Fruit fly (Drosophila melanogaster) whole organism, embryonic: Measurements from ENCODE around the gene CG8814.

Experiments used
- CG10274 ChIP-seq: fragments of 200-800 bp; sonication (Bioruptor generic); optimal IDR thresholded peaks from 3 replicates; lab custom pipeline; 2017; ENCODE audit warnings: missing biosample characterization, mild to moderate bottlenecking, missing genetic modification characterization
- CG10462 ChIP-seq: fragments of 200-800 bp; sonication (Bioruptor generic); optimal IDR thresholded peaks from 2 replicates; lab custom pipeline; 2016; ENCODE audit warnings: missing biosample characterization, missing genetic modification characterization
- CG10654 ChIP-seq: fragments of 200-800 bp; sonication (Bioruptor generic); optimal IDR thresholded peaks from 2 replicates; lab custom pipeline; 2016; ENCODE audit warnings: missing biosample characterization, missing genetic modification characterization
- CG11504 ChIP-seq: fragments of 200-800 bp; sonication (Bioruptor generic); optimal IDR thresholded peaks from 3 replicates; lab custom pipeline; 2019; ENCODE audit warnings: missing biosample characterization, mild to moderate bottlenecking, missing genetic modification characterization, moderate library complexity
- CG12219 ChIP-seq: fragments of 200-800 bp; sonication (Bioruptor generic); optimal IDR thresholded peaks from 3 replicates; lab custom pipeline; 2018; ENCODE audit warnings: missing biosample characterization, mild to moderate bottlenecking, missing genetic modification characterization
- CG13424 ChIP-seq: fragments of 200-800 bp; sonication (Bioruptor generic); optimal IDR thresholded peaks from 2 replicates; lab custom pipeline; 2019; ENCODE audit warnings: missing biosample characterization, mild to moderate bottlenecking, missing genetic modification characterization, moderate library complexity
- CG15269 ChIP-seq: fragments of 200-800 bp; sonication (Bioruptor generic); optimal IDR thresholded peaks from 2 replicates; lab custom pipeline; 2018; ENCODE audit warnings: missing biosample characterization, mild to moderate bottlenecking, missing genetic modification characterization, moderate library complexity
- CG17328 ChIP-seq: fragments of 200-800 bp; sonication (Bioruptor generic); IDR thresholded peaks from 2 replicates; pipeline ENCODE4 v1.3.6; 2022; ENCODE audit warnings: missing biosample characterization, missing genetic modification characterization
- CG17612 ChIP-seq: fragments of 200-800 bp; sonication (Bioruptor generic); IDR thresholded peaks from 2 replicates; pipeline ENCODE4 v1.3.6; 2022; ENCODE audit warnings: missing biosample characterization, missing genetic modification characterization
- CG1792 ChIP-seq: fragments of 200-800 bp; sonication (Bioruptor generic); optimal IDR thresholded peaks from 2 replicates; lab custom pipeline; 2016; ENCODE audit warnings: missing biosample characterization, missing genetic modification characterization
- CG18599 ChIP-seq: fragments of 200-800 bp; sonication (Bioruptor generic); optimal IDR thresholded peaks from 3 replicates; lab custom pipeline; 2017; ENCODE audit warnings: missing biosample characterization, missing genetic modification characterization, mild to moderate bottlenecking, moderate library complexity, missing genetic modification reagents
- CG31441 ChIP-seq: fragments of 200-800 bp; sonication (Bioruptor generic); IDR thresholded peaks from 2 replicates; pipeline ENCODE4 v1.3.6; 2022; ENCODE audit warnings: missing biosample characterization, missing genetic modification characterization
- CG32767 ChIP-seq: fragments of 200-800 bp; sonication (Bioruptor generic); IDR thresholded peaks from 2 replicates; pipeline ENCODE4 v1.3.6; 2022; ENCODE audit warnings: missing biosample characterization, missing genetic modification characterization
- CG3281 ChIP-seq: fragments of 200-800 bp; sonication (Bioruptor generic); optimal IDR thresholded peaks from 3 replicates; lab custom pipeline; 2017; ENCODE audit warnings: missing biosample characterization, mild to moderate bottlenecking, missing genetic modification characterization
- CG3847 ChIP-seq: fragments of 200-800 bp; sonication (Bioruptor generic); IDR thresholded peaks from 2 replicates; pipeline ENCODE4 v1.3.6; 2022; ENCODE audit warnings: missing biosample characterization, missing genetic modification characterization
- CG4820 ChIP-seq: fragments of 200-800 bp; sonication (Bioruptor generic); optimal IDR thresholded peaks from 3 replicates; lab custom pipeline; 2016; ENCODE audit warnings: missing biosample characterization, missing genetic modification characterization
- CG6765 ChIP-seq: fragments of 200-800 bp; sonication (Bioruptor generic); optimal IDR thresholded peaks from 3 replicates; lab custom pipeline; 2017; ENCODE audit warnings: missing biosample characterization, mild to moderate bottlenecking, missing genetic modification characterization
- CG8924 ChIP-seq: fragments of 200-800 bp; optimal IDR thresholded peaks from 3 replicates; lab custom pipeline; 2019; ENCODE audit warnings: missing biosample characterization, mild to moderate bottlenecking, missing genetic modification characterization, moderate library complexity
- CrebB ChIP-seq: fragments of 200-800 bp; sonication (Bioruptor generic); optimal IDR thresholded peaks from 3 replicates; lab custom pipeline; 2018; ENCODE audit warnings: missing biosample characterization, mild to moderate bottlenecking, missing genetic modification characterization
- Dip3 ChIP-seq: fragments of 200-800 bp; sonication (Bioruptor generic); optimal IDR thresholded peaks from 3 replicates; lab custom pipeline; 2016; ENCODE audit warnings: missing biosample characterization, missing genetic modification characterization
- E2f2 ChIP-seq: fragments of 200-800 bp; sonication (Bioruptor generic); IDR thresholded peaks from 2 replicates; pipeline ENCODE4 v1.3.6; 2022; ENCODE audit warnings: missing biosample characterization, missing genetic modification characterization
- Gsc ChIP-seq: fragments of 200-800 bp; sonication (Bioruptor generic); IDR thresholded peaks from 2 replicates; pipeline ENCODE4 v1.3.6; 2022; ENCODE audit warnings: missing biosample characterization, missing genetic modification characterization
- Meics ChIP-seq: fragments of 200-800 bp; sonication (Bioruptor generic); optimal IDR thresholded peaks from 2 replicates; lab custom pipeline; 2017; ENCODE audit warnings: missing biosample characterization, mild to moderate bottlenecking, missing genetic modification characterization
- Mes4 ChIP-seq: fragments of 200-800 bp; sonication (Bioruptor generic); optimal IDR thresholded peaks from 2 replicates; lab custom pipeline; 2016; ENCODE audit warnings: missing biosample characterization, missing genetic modification characterization
- NFAT ChIP-seq: fragments of 200-800 bp; sonication (Bioruptor generic); IDR thresholded peaks from 2 replicates; pipeline ENCODE4 v1.3.6; 2022; ENCODE audit warnings: missing biosample characterization, missing genetic modification characterization
- Optix ChIP-seq: fragments of 200-800 bp; sonication (Bioruptor generic); IDR thresholded peaks from 3 replicates; pipeline ENCODE4 v1.3.6; 2022; ENCODE audit warnings: missing biosample characterization, missing genetic modification characterization
- PHDP ChIP-seq: fragments of 200-800 bp; sonication (Bioruptor generic); optimal IDR thresholded peaks from 3 replicates; lab custom pipeline; 2018; ENCODE audit warnings: missing biosample characterization, mild to moderate bottlenecking, missing genetic modification characterization, moderate library complexity
- Side ChIP-seq: fragments of 200-800 bp; sonication (Bioruptor generic); optimal IDR thresholded peaks from 2 replicates; lab custom pipeline; 2016; ENCODE audit warnings: missing biosample characterization, missing genetic modification characterization
- TFAM ChIP-seq: fragments of 200-800 bp; sonication (Bioruptor generic); optimal IDR thresholded peaks from 2 replicates; lab custom pipeline; 2017; ENCODE audit warnings: missing biosample characterization, missing genetic modification characterization, inconsistent platforms
- Taf1 ChIP-seq: fragments of 200-800 bp; sonication (Bioruptor generic); IDR thresholded peaks from 2 replicates; pipeline ENCODE4 v1.3.6; 2022; ENCODE audit warnings: missing biosample characterization, missing genetic modification characterization
- Tbp ChIP-seq: fragments of >200 bp; optimal IDR thresholded peaks from 2 replicates; lab custom pipeline; 2018; ENCODE audit warnings: missing biosample characterization, missing genetic modification characterization
- abd-A ChIP-seq: fragments of 200-800 bp; sonication (Bioruptor generic); optimal IDR thresholded peaks from 3 replicates; lab custom pipeline; 2019; ENCODE audit warnings: missing biosample characterization, mild to moderate bottlenecking, missing genetic modification characterization, moderate library complexity
- bigmax ChIP-seq: fragments of 200-800 bp; sonication (Bioruptor generic); optimal IDR thresholded peaks from 2 replicates; lab custom pipeline; 2018; ENCODE audit warnings: missing biosample characterization, mild to moderate bottlenecking, missing genetic modification characterization
- chif ChIP-seq, 2 experiments: fragments of 200-800 bp; sonication (Bioruptor generic); optimal IDR thresholded peaks; 3 replicates each; lab custom pipeline; 2016; ENCODE audit warnings: missing biosample characterization in 2 of 2, missing genetic modification characterization in 2 of 2
- croc ChIP-seq: fragments of 200-800 bp; sonication (Bioruptor generic); conservative IDR thresholded peaks from 3 replicates; pipeline ENCODE4 v1.3.6; 2022; ENCODE audit warnings: missing biosample characterization, missing genetic modification characterization
- gcm2 ChIP-seq: fragments of 200-800 bp; sonication (Bioruptor generic); optimal IDR thresholded peaks from 2 replicates; lab custom pipeline; 2016; ENCODE audit warnings: missing biosample characterization, missing genetic modification characterization
- gro ChIP-seq: fragments of 200-800 bp; sonication (Bioruptor generic); optimal IDR thresholded peaks from 2 replicates; lab custom pipeline; 2016; ENCODE audit warnings: missing biosample characterization, missing genetic modification characterization
- ham ChIP-seq: fragments of 200-800 bp; sonication (Bioruptor generic); IDR thresholded peaks from 2 replicates; pipeline ENCODE4 v1.3.6; 2022; ENCODE audit warnings: missing biosample characterization, missing genetic modification characterization
- her ChIP-seq: fragments of 200-800 bp; sonication (Bioruptor generic); optimal IDR thresholded peaks from 2 replicates; lab custom pipeline; 2016; ENCODE audit warnings: missing biosample characterization, missing genetic modification characterization
- kah ChIP-seq: fragments of 200-800 bp; sonication (Bioruptor generic); optimal IDR thresholded peaks from 2 replicates; lab custom pipeline; 2018; ENCODE audit warnings: missing biosample characterization, mild to moderate bottlenecking, missing genetic modification characterization
- knrl ChIP-seq: fragments of 200-800 bp; sonication (Bioruptor generic); IDR thresholded peaks from 3 replicates; pipeline ENCODE4 v1.3.6; 2022; ENCODE audit warnings: missing biosample characterization, missing genetic modification characterization; ENCODE audit not compliant: partially characterized antibody
- p53 ChIP-seq: fragments of 200-800 bp; sonication (Bioruptor generic); optimal IDR thresholded peaks from 2 replicates; lab custom pipeline; 2016; ENCODE audit warnings: missing biosample characterization, missing genetic modification characterization
- ranshi ChIP-seq: fragments of 200-800 bp; sonication (Bioruptor generic); IDR thresholded peaks from 2 replicates; pipeline ENCODE4 v1.3.6; 2022; ENCODE audit warnings: missing biosample characterization, missing genetic modification characterization
- salm ChIP-seq: fragments of 200-800 bp; sonication (Bioruptor generic); optimal IDR thresholded peaks from 2 replicates; lab custom pipeline; 2018; ENCODE audit warnings: missing biosample characterization, mild to moderate bottlenecking, missing genetic modification characterization
- sens ChIP-seq: fragments of 200-800 bp; sonication (Bioruptor generic); peaks from one replicate; lab custom pipeline; 2016; ENCODE audit warnings: missing biosample characterization, missing genetic modification characterization
- shn ChIP-seq: fragments of 200-800 bp; sonication (Bioruptor generic); optimal IDR thresholded peaks from 3 replicates; lab custom pipeline; 2016; ENCODE audit warnings: missing biosample characterization, missing genetic modification characterization
- sisA ChIP-seq: fragments of 200-800 bp; sonication (Bioruptor generic); IDR thresholded peaks from 2 replicates; pipeline ENCODE4 v1.3.6; 2022; ENCODE audit warnings: missing biosample characterization, missing genetic modification characterization
- slbo ChIP-seq: fragments of 200-800 bp; sonication (Bioruptor generic); IDR thresholded peaks from 2 replicates; pipeline ENCODE4 v1.3.6; 2022; ENCODE audit warnings: missing biosample characterization, missing genetic modification characterization
- tio ChIP-seq: fragments of 200-800 bp; sonication (Bioruptor generic); optimal IDR thresholded peaks from 2 replicates; lab custom pipeline; 2017; ENCODE audit warnings: missing biosample characterization, missing genetic modification characterization, inconsistent platforms
- yki ChIP-seq: fragments of >200 bp; optimal IDR thresholded peaks from 3 replicates; lab custom pipeline; 2018
- zfh1 ChIP-seq: fragments of 200-800 bp; sonication (Bioruptor generic); IDR thresholded peaks from 3 replicates; pipeline ENCODE4 v1.3.6; 2022; ENCODE audit warnings: missing biosample characterization, missing genetic modification characterization

Gene CG8814

dm6 chr2L:2884683-2885502, 10.2 kb downstream of the CG8814 start (continued):
- no peak for TF ChIP-seq tio (GFP tag; lab: Kevin White, UChicago)
- TF ChIP-seq croc (GFP tag; lab: Robert Waterston, UW) = no peak
- peak; percentile 70 for TF ChIP-seq CG3847 (GFP tag; lab: Robert Waterston, UW)
- no peak for TF ChIP-seq Tbp (GFP tag; lab: Kevin White, UChicago)
- TF ChIP-seq CG12219 (GFP tag; lab: Kevin White, UChicago) = peak; percentile 5
- TF ChIP-seq CG6765 = peak; percentile 34
- TF ChIP-seq CG3281 (GFP tag; lab: Kevin White, UChicago) = peak; percentile 55
- TF ChIP-seq her (GFP tag; lab: Kevin White, UChicago) = no peak
- TF ChIP-seq CG8924 (tag; lab: Kevin White, UChicago) = peak; percentile 82
- peak; percentile 40 for TF ChIP-seq bigmax
- peak; percentile 62 for TF ChIP-seq gro
- peak; percentile 41 for TF ChIP-seq CG11504 (tag; lab: Kevin White, UChicago)
- TF ChIP-seq CG13424 (tag; lab: Kevin White, UChicago) = peak; percentile 52
- no peak for TF ChIP-seq knrl (GFP tag; lab: Robert Waterston, UW)
- TF ChIP-seq CG31441 = no peak; the same call in 1 of the 2 replicates
- TF ChIP-seq salm = no peak
- peak; percentile 58 for TF ChIP-seq slbo (GFP tag; lab: Robert Waterston, UW)
- TF ChIP-seq CG10654 (GFP tag; lab: Kevin White, UChicago) = no peak
- TF ChIP-seq CrebB (tag; lab: Kevin White, UChicago) = peak; percentile 65
- peak; percentile 28; the same call in 1 of the 2 replicates for TF ChIP-seq CG17328 (GFP tag; lab: Robert Waterston, UW)
- no peak for TF ChIP-seq CG10274 (GFP tag; lab: Kevin White, UChicago)
- TF ChIP-seq E2f2 (GFP tag; lab: Robert Waterston, UW) = peak; percentile 77
- no peak for TF ChIP-seq Side (GFP tag; lab: Kevin White, UChicago)
- no peak for TF ChIP-seq Gsc (GFP tag; lab: Robert Waterston, UW)
- TF ChIP-seq yki (lab: Kevin White, UChicago) = no peak
- TF ChIP-seq chif (GFP tag; optimal IDR thresholded peaks at IDR 0.05; lab: Kevin White, UChicago) = no peak
- TF ChIP-seq ranshi (GFP tag; lab: Robert Waterston, UW) = 0 out of 2 replicates have a peak, but pooled peaks have one; percentile 37
- TF ChIP-seq CG18599 (GFP tag; lab: Kevin White, UChicago) = peak; percentile 29
- peak; percentile 35 for TF ChIP-seq shn
- TF ChIP-seq p53 = no peak
- peak; percentile 98 for TF ChIP-seq kah (GFP tag; lab: Kevin White, UChicago)
- TF ChIP-seq gcm2 (GFP tag; lab: Kevin White, UChicago) = no peak
- TF ChIP-seq Meics (GFP tag; lab: Kevin White, UChicago) = peak; percentile 53
- no peak for TF ChIP-seq CG4820 (GFP tag; lab: Kevin White, UChicago)
- TF ChIP-seq abd-A = peak; percentile 91
- no peak for TF ChIP-seq CG1792 (GFP tag; lab: Kevin White, UChicago)
- no peak for TF ChIP-seq CG17612 (GFP tag; lab: Robert Waterston, UW)
- no peak; the same call in 1 of the 2 replicates for TF ChIP-seq sisA
- TF ChIP-seq TFAM (GFP tag; lab: Kevin White, UChicago) = no peak
- TF ChIP-seq sens (GFP tag; lab: Kevin White, UChicago) = no peak
- TF ChIP-seq PHDP = peak; percentile 33
- no peak for TF ChIP-seq CG32767 (GFP tag; lab: Robert Waterston, UW)
- TF ChIP-seq Taf1 (GFP tag; lab: Robert Waterston, UW) = no peak; the same call in 1 of the 2 replicates
- TF ChIP-seq Dip3 = no peak
- TF ChIP-seq Optix (GFP tag; lab: Robert Waterston, UW) = 0 out of 3 replicates have a peak, but pooled peaks have one; percentile 36
- TF ChIP-seq ham (GFP tag; lab: Robert Waterston, UW) = peak; percentile 40; the same call in 1 of the 2 replicates
- TF ChIP-seq Mes4 (GFP tag; lab: Kevin White, UChicago) = peak; percentile 45
- peak; percentile 57 for TF ChIP-seq CG15269 (tag; lab: Kevin White, UChicago)
- TF ChIP-seq zfh1 (GFP tag; lab: Robert Waterston, UW) = peak; percentile 64; the same call in 2 of the 3 replicates
- TF ChIP-seq NFAT = peak; percentile 73
- TF ChIP-seq CG10462 (GFP tag; lab: Kevin White, UChicago) = no peak
